Fruit fly (Drosophila melanogaster) whole organism, embryonic: Measurements from ENCODE around the gene Tdg.
A peak's percentile ranks its signal among the peaks of the same experiment; 100 is the strongest.

ENCODE experiments used
- Atf6 ChIP-seq: fragments of 200-800 bp; sonication (Bioruptor generic); IDR thresholded peaks from 2 replicates; pipeline ENCODE4 v1.3.6; 2022; ENCODE audit warnings: missing biosample characterization, missing genetic modification characterization
- CG10321 ChIP-seq: fragments of 200-800 bp; sonication (Bioruptor generic); IDR thresholded peaks from 2 replicates; pipeline ENCODE4 v1.3.6; 2022; ENCODE audit warnings: missing biosample characterization, missing genetic modification characterization
- CG14667 ChIP-seq: fragments of 200-800 bp; sonication (Bioruptor generic); IDR thresholded peaks from 2 replicates; pipeline ENCODE4 v1.3.6; 2022; ENCODE audit warnings: missing biosample characterization, missing genetic modification characterization
- CG15073 ChIP-seq: fragments of 200-800 bp; sonication (Bioruptor generic); optimal IDR thresholded peaks from 2 replicates; lab custom pipeline; 2016; ENCODE audit warnings: missing biosample characterization, missing genetic modification characterization
- CG1792 ChIP-seq: fragments of 200-800 bp; sonication (Bioruptor generic); optimal IDR thresholded peaks from 2 replicates; lab custom pipeline; 2016; ENCODE audit warnings: missing biosample characterization, missing genetic modification characterization
- CG18764 ChIP-seq: fragments of 200-800 bp; sonication (Bioruptor generic); optimal IDR thresholded peaks from 3 replicates; lab custom pipeline; 2016; ENCODE audit warnings: missing biosample characterization, missing genetic modification characterization
- CG2129 ChIP-seq: fragments of 200-800 bp; sonication (Bioruptor generic); IDR thresholded peaks from 2 replicates; pipeline ENCODE4 v1.3.6; 2022; ENCODE audit warnings: missing biosample characterization, missing genetic modification characterization; ENCODE audit not compliant: partially characterized antibody
- CG2199 ChIP-seq: fragments of 200-800 bp; sonication (Bioruptor generic); IDR thresholded peaks from 3 replicates; pipeline ENCODE4 v1.3.6; 2022; ENCODE audit warnings: missing biosample characterization, missing genetic modification characterization
- CG2875 ChIP-seq: fragments of 200-800 bp; sonication (Bioruptor generic); optimal IDR thresholded peaks from 2 replicates; lab custom pipeline; 2017; ENCODE audit warnings: missing biosample characterization, mild to moderate bottlenecking, missing genetic modification characterization, missing genetic modification reagents
- CG3163 ChIP-seq: fragments of 200-800 bp; sonication (Bioruptor generic); optimal IDR thresholded peaks from 3 replicates; lab custom pipeline; 2016; ENCODE audit warnings: missing biosample characterization, missing genetic modification characterization
- CG32532 ChIP-seq: fragments of 200-800 bp; sonication (Bioruptor generic); IDR thresholded peaks from 2 replicates; pipeline ENCODE4 v1.3.6; 2022; ENCODE audit warnings: missing biosample characterization, missing genetic modification characterization
- CG32772 ChIP-seq: fragments of 200-800 bp; sonication (Bioruptor generic); IDR thresholded peaks from 2 replicates; pipeline ENCODE4 v1.3.6; 2022; ENCODE audit warnings: missing biosample characterization, missing genetic modification characterization
- CG6689 ChIP-seq: fragments of 200-800 bp; sonication (Bioruptor generic); IDR thresholded peaks from 2 replicates; pipeline ENCODE4 v1.3.6; 2022; ENCODE audit warnings: missing biosample characterization, missing genetic modification characterization
- CG7745 ChIP-seq: fragments of 200-800 bp; sonication (Bioruptor generic); optimal IDR thresholded peaks from 2 replicates; lab custom pipeline; 2018; ENCODE audit warnings: missing biosample characterization, mild to moderate bottlenecking, missing genetic modification characterization, moderate library complexity
- CkIIα-i1 ChIP-seq: fragments of 200-800 bp; sonication (Bioruptor generic); IDR thresholded peaks from 2 replicates; pipeline ENCODE4 v1.3.6; 2022; ENCODE audit warnings: missing biosample characterization, missing genetic modification characterization
- Dek ChIP-seq: fragments of 200-800 bp; sonication (Bioruptor generic); optimal IDR thresholded peaks from 3 replicates; lab custom pipeline; 2019; ENCODE audit warnings: missing biosample characterization, mild to moderate bottlenecking, missing genetic modification characterization, moderate library complexity
- Doc2 ChIP-seq: fragments of 200-800 bp; sonication (Bioruptor generic); IDR thresholded peaks from 2 replicates; pipeline ENCODE4 v1.3.6; 2022; ENCODE audit warnings: missing biosample characterization, missing genetic modification characterization
- Dp ChIP-seq: fragments of 200-800 bp; sonication (Bioruptor generic); optimal IDR thresholded peaks from 2 replicates; lab custom pipeline; 2018; ENCODE audit warnings: missing biosample characterization, mild to moderate bottlenecking, missing genetic modification characterization, moderate library complexity
- Gug ChIP-seq: fragments of 200-800 bp; sonication (Bioruptor generic); IDR thresholded peaks from 4 replicates; pipeline ENCODE4 v1.3.6; 2022; ENCODE audit warnings: missing biosample characterization, missing genetic modification characterization
- Hmr ChIP-seq: fragments of 200-800 bp; sonication (Bioruptor generic); optimal IDR thresholded peaks from 3 replicates; lab custom pipeline; 2017; ENCODE audit warnings: mild to moderate bottlenecking, missing biosample characterization, missing genetic modification reagents, missing genetic modification characterization
- Hr3 ChIP-seq: fragments of 200-800 bp; sonication (Bioruptor generic); optimal IDR thresholded peaks from 3 replicates; lab custom pipeline; 2016; ENCODE audit warnings: missing biosample characterization, missing genetic modification characterization
- Kr ChIP-seq: fragments of 200-800 bp; sonication (Bioruptor generic); optimal IDR thresholded peaks from 2 replicates; lab custom pipeline; 2017; ENCODE audit warnings: missing biosample characterization, mild to moderate bottlenecking, missing genetic modification characterization
- Lpt ChIP-seq: fragments of >200 bp; optimal IDR thresholded peaks from 2 replicates; lab custom pipeline; 2018; ENCODE audit warnings: missing biosample characterization, missing genetic modification characterization
- Med ChIP-seq: fragments of 200-800 bp; sonication (Bioruptor generic); peaks from one replicate; lab custom pipeline; 2016; ENCODE audit warnings: missing biosample characterization, missing genetic modification characterization, mild to moderate bottlenecking, inconsistent platforms, moderate library complexity
- Nf-YB ChIP-seq: fragments of 200-800 bp; sonication (Bioruptor generic); optimal IDR thresholded peaks from 3 replicates; lab custom pipeline; 2019; ENCODE audit warnings: missing biosample characterization, mild to moderate bottlenecking, missing genetic modification characterization, moderate library complexity
- Nf-YC ChIP-seq: fragments of 200-800 bp; optimal IDR thresholded peaks from 3 replicates; lab custom pipeline; 2019; ENCODE audit warnings: missing biosample characterization, mild to moderate bottlenecking, missing genetic modification characterization, moderate library complexity
- Trl ChIP-seq, 3 experiments: fragments of >200 bp in 2 of 3; fragments of 200-800 bp in 1 of 3; sonication (Bioruptor generic) in 1 of 3; optimal IDR thresholded peaks; 2 replicates in 1 of 3; 3 replicates in 2 of 3; lab custom pipeline; 2016 to 2017; ENCODE audit warnings: missing biosample characterization in 1 of 3, missing genetic modification characterization in 1 of 3
- abd-A ChIP-seq: fragments of 200-800 bp; sonication (Bioruptor generic); optimal IDR thresholded peaks from 3 replicates; lab custom pipeline; 2019; ENCODE audit warnings: missing biosample characterization, mild to moderate bottlenecking, missing genetic modification characterization, moderate library complexity
- ac ChIP-seq: fragments of 200-800 bp; sonication (Bioruptor generic); optimal IDR thresholded peaks from 3 replicates; lab custom pipeline; 2017; ENCODE audit warnings: missing biosample characterization, mild to moderate bottlenecking, missing genetic modification characterization
- ash1 ChIP-seq: fragments of 200-800 bp; sonication (Bioruptor generic); optimal IDR thresholded peaks from 2 replicates; lab custom pipeline; 2018; ENCODE audit warnings: missing biosample characterization, mild to moderate bottlenecking, missing genetic modification characterization
- az2 ChIP-seq: fragments of 200-800 bp; sonication (Bioruptor generic); optimal IDR thresholded peaks from 3 replicates; lab custom pipeline; 2016; ENCODE audit warnings: missing biosample characterization, missing genetic modification characterization
- bowl ChIP-seq: fragments of 200-800 bp; sonication (Bioruptor generic); IDR thresholded peaks from 2 replicates; pipeline ENCODE4 v1.3.6; 2022; ENCODE audit warnings: missing biosample characterization, missing genetic modification characterization
- cg ChIP-seq: fragments of 200-800 bp; sonication (Bioruptor generic); optimal IDR thresholded peaks from 3 replicates; lab custom pipeline; 2019; ENCODE audit warnings: missing biosample characterization, mild to moderate bottlenecking, missing genetic modification characterization, moderate library complexity
- chm ChIP-seq: fragments of 200-800 bp; sonication (Bioruptor generic); IDR thresholded peaks from 2 replicates; pipeline ENCODE4 v1.3.6; 2022; ENCODE audit warnings: missing biosample characterization, missing genetic modification characterization
- crol ChIP-seq: fragments of 200-800 bp; sonication (Bioruptor generic); IDR thresholded peaks from 2 replicates; pipeline ENCODE4 v1.3.6; 2022; ENCODE audit warnings: missing biosample characterization, missing genetic modification characterization
- dysf ChIP-seq: fragments of 200-800 bp; sonication (Bioruptor generic); IDR thresholded peaks from 3 replicates; pipeline ENCODE4 v1.3.6; 2022; ENCODE audit warnings: missing biosample characterization, missing genetic modification characterization
- kni ChIP-seq: fragments of 200-800 bp; sonication (Bioruptor generic); optimal IDR thresholded peaks from 3 replicates; lab custom pipeline; 2017; ENCODE audit warnings: mild to moderate bottlenecking, missing biosample characterization, missing genetic modification reagents, missing genetic modification characterization
- mirr ChIP-seq: fragments of 200-800 bp; sonication (Bioruptor generic); optimal IDR thresholded peaks from 3 replicates; lab custom pipeline; 2018; ENCODE audit warnings: missing biosample characterization, mild to moderate bottlenecking, missing genetic modification characterization
- nerfin-1 ChIP-seq: fragments of 200-800 bp; sonication (Bioruptor generic); optimal IDR thresholded peaks from 3 replicates; lab custom pipeline; 2019; ENCODE audit warnings: missing biosample characterization, mild to moderate bottlenecking, missing genetic modification characterization, moderate library complexity
- odd ChIP-seq: fragments of 200-800 bp; sonication (Bioruptor generic); optimal IDR thresholded peaks from 2 replicates; lab custom pipeline; 2017; ENCODE audit warnings: missing biosample characterization, mild to moderate bottlenecking, missing genetic modification characterization
- prd ChIP-seq, 3 experiments: fragments of >200 bp in 2 of 3; fragments of 200-800 bp in 1 of 3; sonication (Bioruptor generic) in 1 of 3; optimal IDR thresholded peaks in 2 of 3; IDR thresholded peaks in 1 of 3; 2 replicates in 2 of 3; 3 replicates in 1 of 3; pipeline versions ENCODE4 v1.3.6 to Lab custom; 2017 to 2022; ENCODE audit warnings: missing biosample characterization in 1 of 3, missing genetic modification characterization in 1 of 3
- rib ChIP-seq: fragments of 200-800 bp; sonication (Bioruptor generic); IDR thresholded peaks from 2 replicates; pipeline ENCODE4 v1.3.6; 2022; ENCODE audit warnings: missing biosample characterization, missing genetic modification characterization
- sens ChIP-seq: fragments of 200-800 bp; sonication (Bioruptor generic); peaks from one replicate; lab custom pipeline; 2016; ENCODE audit warnings: missing biosample characterization, missing genetic modification characterization
- seq ChIP-seq: fragments of 200-800 bp; sonication (Bioruptor generic); IDR thresholded peaks from 2 replicates; pipeline ENCODE4 v1.3.6; 2022; ENCODE audit warnings: missing biosample characterization, missing genetic modification characterization
- so ChIP-seq: fragments of 200-800 bp; sonication (Bioruptor generic); IDR thresholded peaks from 3 replicates; pipeline ENCODE4 v1.3.6; 2022; ENCODE audit warnings: missing biosample characterization, missing genetic modification characterization
- sqz ChIP-seq: fragments of 200-800 bp; sonication (Bioruptor generic); optimal IDR thresholded peaks from 3 replicates; lab custom pipeline; 2018; ENCODE audit warnings: missing biosample characterization, mild to moderate bottlenecking, missing genetic modification characterization
- tio ChIP-seq: fragments of 200-800 bp; sonication (Bioruptor generic); optimal IDR thresholded peaks from 2 replicates; lab custom pipeline; 2017; ENCODE audit warnings: missing biosample characterization, missing genetic modification characterization, inconsistent platforms
- trh ChIP-seq: fragments of 200-800 bp; sonication (Bioruptor generic); optimal IDR thresholded peaks from 2 replicates; lab custom pipeline; 2016; ENCODE audit warnings: missing biosample characterization, missing genetic modification characterization
- wek ChIP-seq: fragments of 200-800 bp; sonication (Bioruptor generic); optimal IDR thresholded peaks from 3 replicates; lab custom pipeline; 2018; ENCODE audit warnings: missing biosample characterization, mild to moderate bottlenecking, missing genetic modification characterization, moderate library complexity
- z ChIP-seq: fragments of 200-800 bp; sonication (Bioruptor generic); IDR thresholded peaks from 3 replicates; pipeline ENCODE4 v1.3.6; 2022; ENCODE audit warnings: missing biosample characterization, missing genetic modification characterization

Tdg gene

DNA sequence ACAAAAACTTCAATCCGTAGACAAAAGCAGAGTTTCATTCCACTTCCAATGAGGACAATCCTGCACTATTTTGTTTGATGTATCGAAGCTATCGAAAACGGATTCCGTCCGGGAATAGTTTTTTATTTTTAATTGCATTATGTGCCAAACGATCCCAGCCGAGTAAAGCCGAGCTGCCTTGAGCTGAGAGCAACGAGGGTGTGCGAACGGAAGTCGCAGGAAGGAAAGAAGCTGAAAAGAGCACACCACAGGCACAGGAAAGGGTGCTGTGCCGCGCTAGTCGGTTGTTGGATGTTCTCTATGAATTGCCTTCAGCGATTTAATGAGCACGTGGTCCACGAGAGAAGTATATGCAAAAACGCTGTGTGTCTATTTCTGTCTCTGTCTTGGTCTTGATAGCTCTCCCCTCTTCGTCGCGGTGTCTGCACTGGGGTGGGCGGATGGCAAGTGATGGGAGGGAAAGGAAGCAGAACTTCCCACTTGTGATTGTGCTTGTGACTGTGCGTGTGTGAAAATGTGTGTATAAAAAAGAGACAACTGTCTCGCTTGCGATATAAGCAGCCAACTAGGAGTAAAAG, 55.1 kb downstream of the Tdg start (continued):
- TF ChIP-seq seq (GFP tag; lab: Robert Waterston, UW) (0 out of 2 replicates have a peak, but pooled peaks have one; percentile 23), Dek (tag; lab: Kevin White, UChicago) (no peak), Hmr (no peak), CkIIα-i1 (GFP tag; lab: Robert Waterston, UW) (no peak), odd (no peak), Kr (GFP tag; lab: Kevin White, UChicago) (peak; percentile 40), CG7745 (tag; lab: Kevin White, UChicago) (no peak), z (GFP tag; lab: Robert Waterston, UW) (peak; percentile 45; the same call in 1 of the 3 replicates), cg (GFP tag; lab: Kevin White, UChicago) (peak; percentile 39), CG15073 (GFP tag; lab: Kevin White, UChicago) (no peak), Dp (GFP tag; lab: Kevin White, UChicago) (no peak), crol (GFP tag; lab: Robert Waterston, UW) (peak; percentile 93; the same call in 1 of the 2 replicates), CG1792 (no peak), CG10321 (GFP tag; lab: Robert Waterston, UW) (peak; percentile 85), nerfin-1 (peak; percentile 20), CG32532 (peak; percentile 21; the same call in 1 of the 2 replicates), CG2199 (GFP tag; lab: Robert Waterston, UW) (peak; percentile 18; the same call in 1 of the 3 replicates), trh (GFP tag; lab: Kevin White, UChicago) (no peak), kni (peak; percentile 43), wek (GFP tag; lab: Kevin White, UChicago) (no peak), CG6689 (GFP tag; lab: Robert Waterston, UW) (peak; percentile 40; the same call in 1 of the 2 replicates), chm (GFP tag; lab: Robert Waterston, UW) (0 out of 2 replicates have a peak, but pooled peaks have one; percentile 11), Med (GFP tag; lab: Kevin White, UChicago) (peak; percentile 4), Atf6 (GFP tag; lab: Robert Waterston, UW) (no peak), Nf-YC (tag; lab: Kevin White, UChicago) (peak; percentile 94), ac (GFP tag; lab: Kevin White, UChicago) (no peak), tio (no peak), az2 (GFP tag; lab: Kevin White, UChicago) (no peak), CG18764 (GFP tag; lab: Kevin White, UChicago) (no peak), dysf (GFP tag; lab: Robert Waterston, UW) (no peak), abd-A (tag; lab: Kevin White, UChicago) (peak; percentile 87), Lpt (GFP tag; lab: Kevin White, UChicago) (no peak), ash1 (peak; percentile 64), Nf-YB (GFP tag; lab: Kevin White, UChicago) (peak; percentile 89), bowl (GFP tag; lab: Robert Waterston, UW) (no peak), CG32772 (GFP tag; lab: Robert Waterston, UW) (no peak), Hr3 (no peak), Gug (no peak), CG14667 (GFP tag; lab: Robert Waterston, UW) (no peak), CG3163 (GFP tag; lab: Kevin White, UChicago) (no peak), sqz (GFP tag; lab: Kevin White, UChicago) (no peak), CG2875 (GFP tag; lab: Kevin White, UChicago) (no peak), mirr (GFP tag; lab: Kevin White, UChicago) (peak; percentile 9), prd (optimal IDR thresholded peaks at IDR 0.05; lab: Kevin White, UChicago) (no peak), prd (GFP tag; IDR thresholded peaks at IDR 0.05; lab: Robert Waterston, UW) (no peak), sens (peak; percentile 72), so (GFP tag; lab: Robert Waterston, UW) (no peak), rib (GFP tag; lab: Robert Waterston, UW) (0 out of 2 replicates have a peak, but pooled peaks have one; percentile 33), Doc2 (GFP tag; lab: Robert Waterston, UW) (no peak), CG2129 (GFP tag; lab: Robert Waterston, UW) (no peak), Trl (optimal IDR thresholded peaks at IDR 0.05; lab: Kevin White, UChicago) (peak; percentile 29 to 44), Trl (GFP tag; optimal IDR thresholded peaks at IDR 0.05; lab: Kevin White, UChicago) (no peak)
